Worm (Caenorhabditis elegans): ENCODE measurements around the gene sphk-1.

DNA sequence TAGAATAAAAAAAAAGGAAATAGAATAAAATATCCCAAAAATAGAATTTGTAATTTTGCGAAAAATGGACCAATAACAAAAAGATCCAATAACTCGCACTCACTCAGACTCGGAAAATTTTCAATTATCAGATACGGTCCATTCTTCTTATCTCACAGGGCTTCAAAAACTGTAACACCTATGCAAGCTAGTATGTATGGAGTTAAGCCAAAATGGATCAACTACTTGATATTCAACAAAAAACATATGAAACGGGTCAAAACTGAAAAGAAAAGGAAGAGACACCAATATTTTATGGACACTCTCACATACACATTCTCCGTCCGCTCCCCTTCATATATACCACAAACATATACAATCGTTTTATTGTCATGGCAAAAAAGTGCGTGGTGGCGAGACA is 15.8 kb downstream of the sphk-1 start, which contains the start of gene C34C6.9:
- TF ChIP-seq tab-1 (GFP tag; IDR thresholded peaks at IDR 0.05): no peak
- no peak for TF ChIP-seq flt-1 (GFP tag; IDR thresholded peaks at IDR 0.05)
- no peak for TF ChIP-seq ztf-23 (GFP tag; IDR thresholded peaks at IDR 0.05)
- TF ChIP-seq ref-1 (GFP tag; conservative IDR thresholded peaks at IDR 0.05): no peak
- no peak for TF ChIP-seq klf-2 (GFP tag; conservative IDR thresholded peaks at IDR 0.05)
- TF ChIP-seq cog-1 (tag; optimal IDR thresholded peaks at IDR 0.05): no peak
- TF ChIP-seq med-1 (GFP tag; optimal IDR thresholded peaks at IDR 0.05; ENCODE audit: insufficient read depth): no peak
- no peak for TF ChIP-seq ztf-29 (GFP tag; IDR thresholded peaks at IDR 0.05)
- TF ChIP-seq T22C8.4 (GFP tag; IDR thresholded peaks at IDR 0.05): no peak

Measured in whole organism, midembryonic.